Worm (Caenorhabditis elegans) whole organism, early embryonic: ENCODE data around the gene C54G10.1.

Source experiments
- B0310.2 ChIP-seq: sonication (generic microtip); optimal IDR thresholded peaks from 2 replicates; lab custom pipeline; 2016; ENCODE audit warnings: mild to moderate bottlenecking, missing genetic modification characterization, missing compliant biosample characterization
- F13C5.2 ChIP-seq: sonication (generic microtip); optimal IDR thresholded peaks from 2 replicates; lab custom pipeline; 2017; ENCODE audit warnings: mild to moderate bottlenecking, missing genetic modification characterization, inconsistent platforms, missing compliant biosample characterization
- ama-1 ChIP-seq: fragments of 150-350 bp; optimal IDR thresholded peaks from 2 replicates; lab custom pipeline; 2014
- ceh-13 ChIP-seq: fragments of 200-800 bp; sonication (Bioruptor generic); optimal IDR thresholded peaks from 2 replicates; lab custom pipeline; 2018; ENCODE audit warnings: mild to moderate bottlenecking, missing genetic modification characterization, missing compliant biosample characterization
- ets-7 ChIP-seq: sonication (generic microtip); optimal IDR thresholded peaks from 2 replicates; lab custom pipeline; 2016; ENCODE audit warnings: missing genotype, missing genetic modification characterization, missing compliant biosample characterization
- flt-1 ChIP-seq: fragments of 200-800 bp; sonication (Bioruptor generic); IDR thresholded peaks from 2 replicates; pipeline ENCODE4 v1.3.6; 2022; ENCODE audit warnings: missing genetic modification characterization, missing compliant biosample characterization
- hmbx-1 ChIP-seq: sonication (generic microtip); optimal IDR thresholded peaks from 2 replicates; lab custom pipeline; 2016; ENCODE audit warnings: mild to moderate bottlenecking, missing genetic modification characterization, missing compliant biosample characterization
- hnd-1 ChIP-seq: sonication (generic microtip); optimal IDR thresholded peaks from 2 replicates; lab custom pipeline; 2016; ENCODE audit warnings: missing genetic modification characterization, missing compliant biosample characterization
- pes-1 ChIP-seq: fragments of 200-800 bp; sonication (Bioruptor generic); IDR thresholded peaks from 2 replicates; pipeline ENCODE4 v1.3.6; 2022; ENCODE audit warnings: missing genetic modification reagents, missing genetic modification characterization, missing compliant biosample characterization
- scrt-1 ChIP-seq: fragments of 200-800 bp; sonication (Bioruptor generic); IDR thresholded peaks from 2 replicates; pipeline ENCODE4 v1.3.6; 2022; ENCODE audit warnings: missing genetic modification characterization, missing compliant biosample characterization
- sea-1 ChIP-seq: fragments of 200-800 bp; sonication (Bioruptor generic); conservative IDR thresholded peaks from 2 replicates; pipeline ENCODE4 v1.3.6; 2022; ENCODE audit warnings: missing genetic modification characterization, missing compliant biosample characterization
- tbx-11 ChIP-seq: fragments of 200-800 bp; sonication (Bioruptor generic); IDR thresholded peaks from 2 replicates; pipeline ENCODE4 v1.3.6; 2022; ENCODE audit warnings: missing genetic modification characterization, missing compliant biosample characterization
- tbx-37 ChIP-seq: fragments of 200-800 bp; sonication (Bioruptor generic); conservative IDR thresholded peaks from 2 replicates; pipeline ENCODE4 v1.3.6; 2022; ENCODE audit warnings: missing genetic modification reagents, missing genetic modification characterization, missing compliant biosample characterization

ce11 chrV:14614454-14614853, 26.4 kb upstream of the C54G10.1 start:
- TF ChIP-seq flt-1 (GFP tag; lab: Robert Waterston, UW) (no peak), B0310.2 (tag; lab: Kevin White, UChicago) (no peak), hmbx-1 (tag; lab: Kevin White, UChicago) (no peak), F13C5.2 (tag; lab: Kevin White, UChicago) (no peak), ama-1 (lab: Kevin White, UChicago) (no peak), ceh-13 (no peak), sea-1 (GFP tag; lab: Robert Waterston, UW) (no peak), tbx-37 (GFP tag; lab: Robert Waterston, UW) (no peak), ets-7 (tag; lab: Kevin White, UChicago) (no peak), tbx-11 (GFP tag; lab: Robert Waterston, UW) (no peak), pes-1 (GFP tag; lab: Robert Waterston, UW) (no peak), hnd-1 (tag; lab: Kevin White, UChicago) (no peak), scrt-1 (no peak)
